Fruit fly (Drosophila melanogaster): Measurements from ENCODE around the gene CG6040.

DNA sequence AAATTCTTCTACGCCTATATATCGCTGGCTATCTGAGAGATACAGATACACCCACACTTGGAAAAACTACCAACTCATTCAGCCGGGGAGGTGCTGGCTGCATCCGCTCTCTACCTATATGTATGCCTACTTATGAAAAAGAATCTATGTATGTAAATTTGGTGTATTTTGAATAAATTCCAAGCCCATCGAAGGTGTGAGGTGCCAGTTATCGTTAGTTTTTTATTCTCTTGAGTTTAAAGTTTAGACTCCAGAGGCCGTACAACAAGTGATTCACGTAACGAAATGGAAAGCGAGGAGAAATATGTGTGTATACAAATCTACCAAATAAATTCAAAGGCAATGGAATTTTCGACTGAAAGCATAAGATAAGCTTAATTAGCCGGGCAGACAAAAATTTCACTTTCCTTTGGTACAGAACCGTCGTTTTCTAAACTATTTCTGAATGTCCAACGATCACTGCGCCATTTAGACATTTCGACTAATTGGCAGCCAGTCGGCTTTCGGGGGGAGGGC is 5.0 kb upstream of the CG6040 start:
- TF ChIP-seq h (GFP tag; optimal IDR thresholded peaks at IDR 0.05) (no peak), Vsx2 (GFP tag; optimal IDR thresholded peaks at IDR 0.05; ENCODE audit: partially characterized antibody) (no peak), Hr83 (GFP tag; optimal IDR thresholded peaks at IDR 0.05; ENCODE audit: poor library complexity, severe bottlenecking) (no peak), pan (optimal IDR thresholded peaks at IDR 0.05) (no peak), fru (GFP tag; optimal IDR thresholded peaks at IDR 0.05) (no peak), Rel (GFP tag; optimal IDR thresholded peaks at IDR 0.05) (no peak), Rel (tag; optimal IDR thresholded peaks at IDR 0.05) (no peak), psq (GFP tag; optimal IDR thresholded peaks at IDR 0.05) (no peak), Jra (GFP tag; optimal IDR thresholded peaks at IDR 0.05) (no peak), CG9705 (GFP tag; optimal IDR thresholded peaks at IDR 0.05) (no peak), CG32264 (GFP tag; optimal IDR thresholded peaks at IDR 0.05) (no peak), brk (GFP tag; optimal IDR thresholded peaks at IDR 0.05) (no peak)
